Worm (Caenorhabditis elegans): Measurements from ENCODE around the gene F07C3.16.

- TF ChIP-seq snpc-4 (tag; optimal IDR thresholded peaks at IDR 0.05) (no peak), unc-120 (tag; optimal IDR thresholded peaks at IDR 0.05; ENCODE audit: poor library complexity, severe bottlenecking) (no peak), unc-62 (GFP tag; optimal IDR thresholded peaks at IDR 0.05) (no peak), ces-1 (GFP tag; optimal IDR thresholded peaks at IDR 0.05) (no peak), elt-1 (tag; optimal IDR thresholded peaks at IDR 0.05; ENCODE audit: borderline replicate concordance, insufficient read depth) (no peak)
These were observed 34.6 kb upstream of the F07C3.16 start, which contains the start of gene ZK682.7 for ce11 chrV:9291919-9292318.

Measured in whole organism, mixed stage, embryonic.